Worm (Caenorhabditis elegans) whole organism, L2 larva: ENCODE data around the gene T16A9.3.

ENCODE experiments used
- C34F6.9 ChIP-seq: fragments of 150-350 bp; optimal IDR thresholded peaks from 2 replicates; lab custom pipeline; 2014; ENCODE audit warnings: missing biosample characterization, missing genetic modification characterization
- Y55F3AM.14 ChIP-seq: fragments of 200-800 bp; sonication (Bioruptor generic); optimal IDR thresholded peaks from 2 replicates; lab custom pipeline; 2018; ENCODE audit warnings: mild to moderate bottlenecking, missing genetic modification characterization, missing compliant biosample characterization
- aly-2 ChIP-seq: fragments of 150-350 bp; optimal IDR thresholded peaks from 2 replicates; lab custom pipeline; 2014; ENCODE audit warnings: missing biosample characterization, missing genetic modification characterization
- ama-1 ChIP-seq: fragments of 150-350 bp; optimal IDR thresholded peaks from 2 replicates; lab custom pipeline; 2018; ENCODE audit warnings: inconsistent platforms
- egl-27 ChIP-seq: sonication (generic microtip); optimal IDR thresholded peaks from 3 replicates; lab custom pipeline; 2017; ENCODE audit warnings: missing biosample characterization, missing genetic modification reagents, missing genetic modification characterization
- elt-3 ChIP-seq: sonication (generic microtip); optimal IDR thresholded peaks from 2 replicates; lab custom pipeline; 2017; ENCODE audit warnings: missing biosample characterization, missing genetic modification characterization
- lin-11 ChIP-seq: fragments of 150-350 bp; sonication (generic microtip); optimal IDR thresholded peaks from 2 replicates; lab custom pipeline; 2014; ENCODE audit warnings: missing biosample characterization, missing genetic modification characterization, inconsistent platforms, mixed read lengths
- mdl-1 ChIP-seq, 2 experiments: fragments of 150-350 bp in 1 of 2; sonication (generic microtip) in 1 of 2; optimal IDR thresholded peaks; 2 replicates each; lab custom pipeline; 2017; ENCODE audit warnings: missing biosample characterization in 2 of 2, missing genetic modification characterization in 2 of 2
- nhr-21 ChIP-seq: fragments of 150-350 bp; optimal IDR thresholded peaks from 2 replicates; lab custom pipeline; 2014; ENCODE audit warnings: missing biosample characterization, missing genetic modification characterization
- snpc-4 ChIP-seq: fragments of 150-350 bp; optimal IDR thresholded peaks from 2 replicates; lab custom pipeline; 2014; ENCODE audit warnings: missing biosample characterization, missing genetic modification characterization
- unc-39 ChIP-seq: fragments of 150-350 bp; optimal IDR thresholded peaks from 2 replicates; lab custom pipeline; 2014; ENCODE audit warnings: missing biosample characterization, missing genetic modification characterization
- unc-55 ChIP-seq: fragments of 150-350 bp; sonication (generic microtip); optimal IDR thresholded peaks from 3 replicates; lab custom pipeline; 2014; ENCODE audit warnings: missing biosample characterization, missing genetic modification reagents, missing genetic modification characterization
- zag-1 ChIP-seq: fragments of 150-350 bp; optimal IDR thresholded peaks from 2 replicates; lab custom pipeline; 2014; ENCODE audit warnings: missing biosample characterization, missing genetic modification characterization
- ztf-4 ChIP-seq: fragments of 150-350 bp; optimal IDR thresholded peaks from 2 replicates; lab custom pipeline; 2014; ENCODE audit warnings: missing biosample characterization, missing genetic modification characterization

ce11 chrV:14162959-14163548, 42.3 kb upstream of the T16A9.3 start, which contains the start of gene srd-26:
- TF ChIP-seq Y55F3AM.14 (no peak), ama-1 (no peak), unc-39 (tag; lab: Kevin White, UChicago) (no peak), elt-3 (tag; lab: Kevin White, UChicago) (no peak), snpc-4 (tag; lab: Kevin White, UChicago) (no peak), C34F6.9 (tag; lab: Kevin White, UChicago) (no peak), lin-11 (no peak), unc-55 (GFP tag; lab: Kevin White, UChicago) (no peak), nhr-21 (tag; lab: Kevin White, UChicago) (no peak), ztf-4 (tag; lab: Kevin White, UChicago) (no peak), aly-2 (no peak), egl-27 (tag; lab: Kevin White, UChicago) (no peak), mdl-1 (tag; optimal IDR thresholded peaks at IDR 0.05; lab: Kevin White, UChicago) (no peak), zag-1 (tag; lab: Kevin White, UChicago) (no peak)
